Worm (Caenorhabditis elegans) whole organism, L3 larva: ENCODE data around the gene D2096.13.

Experiments used
- fos-1 ChIP-seq: fragments of 150-350 bp; optimal IDR thresholded peaks from 2 replicates; lab custom pipeline; 2014; ENCODE audit warnings: missing biosample characterization, missing genetic modification characterization
- ztf-4 ChIP-seq: fragments of 150-350 bp; optimal IDR thresholded peaks from 2 replicates; lab custom pipeline; 2014; ENCODE audit warnings: missing biosample characterization, missing genetic modification characterization

- TF ChIP-seq fos-1 (no peak), ztf-4 (no peak)
Measured at ce11 chrIV:8328913-8329312, 29.5 kb downstream of the D2096.13 start, which contains the start of gene F35H10.2.
